Fruit fly (Drosophila melanogaster) whole organism, embryonic: ENCODE results near the gene Prim2.

Experiments
- Abd-B ChIP-seq: fragments of 200-800 bp; sonication (Bioruptor generic); optimal IDR thresholded peaks from 2 replicates; lab custom pipeline; 2018; ENCODE audit warnings: missing biosample characterization, mild to moderate bottlenecking, missing genetic modification characterization, moderate library complexity
- Asciz ChIP-seq: fragments of 200-800 bp; sonication (Bioruptor generic); optimal IDR thresholded peaks from 2 replicates; lab custom pipeline; 2017; ENCODE audit warnings: missing biosample characterization, mild to moderate bottlenecking, missing genetic modification characterization, missing genetic modification reagents
- CG10209 ChIP-seq: fragments of 200-800 bp; sonication (Bioruptor generic); optimal IDR thresholded peaks from 3 replicates; lab custom pipeline; 2017; ENCODE audit warnings: missing biosample characterization, mild to moderate bottlenecking, missing genetic modification characterization, missing genetic modification reagents
- CG10274 ChIP-seq: fragments of 200-800 bp; sonication (Bioruptor generic); optimal IDR thresholded peaks from 3 replicates; lab custom pipeline; 2017; ENCODE audit warnings: missing biosample characterization, mild to moderate bottlenecking, missing genetic modification characterization
- CG12104 ChIP-seq: fragments of 200-800 bp; sonication (Bioruptor generic); optimal IDR thresholded peaks from 3 replicates; lab custom pipeline; 2016; ENCODE audit warnings: missing biosample characterization, missing genetic modification characterization
- CG13775 ChIP-seq: fragments of 200-800 bp; sonication (Bioruptor generic); optimal IDR thresholded peaks from 3 replicates; lab custom pipeline; 2017; ENCODE audit warnings: missing biosample characterization, mild to moderate bottlenecking, missing genetic modification characterization
- CG13894 ChIP-seq: fragments of 200-800 bp; sonication (Bioruptor generic); optimal IDR thresholded peaks from 3 replicates; lab custom pipeline; 2018; ENCODE audit warnings: missing biosample characterization, mild to moderate bottlenecking, missing genetic modification characterization, moderate library complexity
- CG14965 ChIP-seq: fragments of 200-800 bp; sonication (Bioruptor generic); optimal IDR thresholded peaks from 2 replicates; lab custom pipeline; 2016; ENCODE audit warnings: missing biosample characterization, missing genetic modification characterization, borderline replicate concordance
- CG18619 ChIP-seq: fragments of 200-800 bp; sonication (Bioruptor generic); optimal IDR thresholded peaks from 3 replicates; lab custom pipeline; 2017; ENCODE audit warnings: missing biosample characterization, mild to moderate bottlenecking, missing genetic modification characterization
- CG43689 ChIP-seq: fragments of 200-800 bp; sonication (Bioruptor generic); IDR thresholded peaks from 2 replicates; pipeline ENCODE4 v1.3.6; 2022; ENCODE audit warnings: missing biosample characterization, missing genetic modification characterization
- CG6765 ChIP-seq: fragments of 200-800 bp; sonication (Bioruptor generic); optimal IDR thresholded peaks from 3 replicates; lab custom pipeline; 2017; ENCODE audit warnings: missing biosample characterization, mild to moderate bottlenecking, missing genetic modification characterization
- CG7271 ChIP-seq: fragments of 200-800 bp; sonication (Bioruptor generic); optimal IDR thresholded peaks from 2 replicates; lab custom pipeline; 2018; ENCODE audit warnings: missing biosample characterization, mild to moderate bottlenecking, missing genetic modification characterization, moderate library complexity
- CG7372 ChIP-seq: fragments of 200-800 bp; sonication (Bioruptor generic); IDR thresholded peaks from 2 replicates; pipeline ENCODE4 v1.3.6; 2022; ENCODE audit warnings: missing biosample characterization, missing genetic modification characterization
- CG8359 ChIP-seq: fragments of 200-800 bp; sonication (Bioruptor generic); optimal IDR thresholded peaks from 2 replicates; lab custom pipeline; 2017; ENCODE audit warnings: missing biosample characterization, mild to moderate bottlenecking, missing genetic modification characterization, borderline replicate concordance
- CoRest ChIP-seq: fragments of 200-800 bp; sonication (Bioruptor generic); optimal IDR thresholded peaks from 3 replicates; lab custom pipeline; 2018; ENCODE audit warnings: missing biosample characterization, mild to moderate bottlenecking, missing genetic modification characterization, moderate library complexity
- CrebB ChIP-seq: fragments of 200-800 bp; sonication (Bioruptor generic); optimal IDR thresholded peaks from 3 replicates; lab custom pipeline; 2018; ENCODE audit warnings: missing biosample characterization, mild to moderate bottlenecking, missing genetic modification characterization
- Dbx ChIP-seq: fragments of 200-800 bp; sonication (Bioruptor generic); IDR thresholded peaks from 3 replicates; pipeline ENCODE4 v1.3.6; 2022; ENCODE audit warnings: missing biosample characterization, missing genetic modification characterization
- E2f2 ChIP-seq: fragments of 200-800 bp; sonication (Bioruptor generic); IDR thresholded peaks from 2 replicates; pipeline ENCODE4 v1.3.6; 2022; ENCODE audit warnings: missing biosample characterization, missing genetic modification characterization
- Elba2 ChIP-seq: fragments of 200-800 bp; sonication (Bioruptor generic); optimal IDR thresholded peaks from 3 replicates; lab custom pipeline; 2016; ENCODE audit warnings: missing biosample characterization, missing genetic modification characterization
- Fer1 ChIP-seq: fragments of 200-800 bp; sonication (Bioruptor generic); optimal IDR thresholded peaks from 2 replicates; lab custom pipeline; 2017; ENCODE audit warnings: missing biosample characterization, mild to moderate bottlenecking, missing genetic modification characterization
- Hey ChIP-seq: fragments of 200-800 bp; sonication (Bioruptor generic); optimal IDR thresholded peaks from 3 replicates; lab custom pipeline; 2018; ENCODE audit warnings: missing biosample characterization, mild to moderate bottlenecking, missing genetic modification characterization
- Hmr ChIP-seq: fragments of 200-800 bp; sonication (Bioruptor generic); optimal IDR thresholded peaks from 3 replicates; lab custom pipeline; 2017; ENCODE audit warnings: mild to moderate bottlenecking, missing biosample characterization, missing genetic modification reagents, missing genetic modification characterization
- Lim3 ChIP-seq: fragments of 200-800 bp; sonication (Bioruptor generic); IDR thresholded peaks from 2 replicates; pipeline ENCODE4 v1.3.6; 2022; ENCODE audit warnings: missing biosample characterization, missing genetic modification characterization
- MBD-R2 ChIP-seq: fragments of 200-800 bp; sonication (Bioruptor generic); IDR thresholded peaks from 2 replicates; pipeline ENCODE4 v1.3.6; 2022; ENCODE audit warnings: missing biosample characterization, missing genetic modification characterization
- Med ChIP-seq: fragments of 200-800 bp; sonication (Bioruptor generic); peaks from one replicate; lab custom pipeline; 2016; ENCODE audit warnings: missing biosample characterization, missing genetic modification characterization, mild to moderate bottlenecking, inconsistent platforms, moderate library complexity
- Tbp ChIP-seq: fragments of >200 bp; optimal IDR thresholded peaks from 2 replicates; lab custom pipeline; 2018; ENCODE audit warnings: missing biosample characterization, missing genetic modification characterization
- abd-A ChIP-seq: fragments of 200-800 bp; sonication (Bioruptor generic); optimal IDR thresholded peaks from 3 replicates; lab custom pipeline; 2019; ENCODE audit warnings: missing biosample characterization, mild to moderate bottlenecking, missing genetic modification characterization, moderate library complexity
- ara ChIP-seq: fragments of 200-800 bp; sonication (Bioruptor generic); IDR thresholded peaks from 2 replicates; pipeline ENCODE4 v1.3.6; 2022; ENCODE audit warnings: missing biosample characterization, missing genetic modification characterization
- bowl ChIP-seq: fragments of 200-800 bp; sonication (Bioruptor generic); IDR thresholded peaks from 2 replicates; pipeline ENCODE4 v1.3.6; 2022; ENCODE audit warnings: missing biosample characterization, missing genetic modification characterization
- btn ChIP-seq: fragments of 200-800 bp; sonication (Bioruptor generic); optimal IDR thresholded peaks from 2 replicates; lab custom pipeline; 2016; ENCODE audit warnings: missing biosample characterization, missing genetic modification characterization
- cad ChIP-seq: fragments of >200 bp; optimal IDR thresholded peaks from 2 replicates; lab custom pipeline; 2017; ENCODE audit warnings: missing biosample characterization, missing genetic modification characterization
- croc ChIP-seq: fragments of 200-800 bp; sonication (Bioruptor generic); conservative IDR thresholded peaks from 3 replicates; pipeline ENCODE4 v1.3.6; 2022; ENCODE audit warnings: missing biosample characterization, missing genetic modification characterization
- fru ChIP-seq: fragments of >200 bp; optimal IDR thresholded peaks from 2 replicates; lab custom pipeline; 2017
- gcm ChIP-seq: fragments of 200-800 bp; sonication (Bioruptor generic); optimal IDR thresholded peaks from 2 replicates; lab custom pipeline; 2019; ENCODE audit warnings: missing biosample characterization, mild to moderate bottlenecking, missing genetic modification characterization, moderate library complexity
- hth ChIP-seq: fragments of >200 bp; optimal IDR thresholded peaks from 2 replicates; lab custom pipeline; 2017; ENCODE audit warnings: inconsistent platforms
- inv ChIP-seq: fragments of 200-800 bp; sonication (Bioruptor generic); IDR thresholded peaks from 2 replicates; pipeline ENCODE4 v1.3.6; 2022; ENCODE audit warnings: missing biosample characterization, missing genetic modification characterization; ENCODE audit not compliant: partially characterized antibody
- kni ChIP-seq: fragments of 200-800 bp; sonication (Bioruptor generic); optimal IDR thresholded peaks from 3 replicates; lab custom pipeline; 2017; ENCODE audit warnings: mild to moderate bottlenecking, missing biosample characterization, missing genetic modification reagents, missing genetic modification characterization
- nmo ChIP-seq: fragments of 200-800 bp; sonication (Bioruptor generic); optimal IDR thresholded peaks from 2 replicates; lab custom pipeline; 2018; ENCODE audit warnings: missing biosample characterization, mild to moderate bottlenecking, missing genetic modification characterization, moderate library complexity
- nom ChIP-seq: fragments of 200-800 bp; sonication (Bioruptor generic); optimal IDR thresholded peaks from 2 replicates; lab custom pipeline; 2017; ENCODE audit warnings: missing biosample characterization, missing genetic modification characterization, mild to moderate bottlenecking, moderate library complexity, missing genetic modification reagents
- pita ChIP-seq: fragments of 200-800 bp; sonication (Bioruptor generic); optimal IDR thresholded peaks from 2 replicates; lab custom pipeline; 2017; ENCODE audit warnings: missing biosample characterization, mild to moderate bottlenecking, missing genetic modification characterization
- prd ChIP-seq, 3 experiments: fragments of >200 bp in 2 of 3; fragments of 200-800 bp in 1 of 3; sonication (Bioruptor generic) in 1 of 3; optimal IDR thresholded peaks in 2 of 3; IDR thresholded peaks in 1 of 3; 2 replicates in 2 of 3; 3 replicates in 1 of 3; pipeline versions ENCODE4 v1.3.6 to Lab custom; 2017 to 2022; ENCODE audit warnings: missing biosample characterization in 1 of 3, missing genetic modification characterization in 1 of 3
- repo ChIP-seq: fragments of 200-800 bp; sonication (Bioruptor generic); optimal IDR thresholded peaks from 2 replicates; lab custom pipeline; 2016; ENCODE audit warnings: missing biosample characterization, missing genetic modification characterization
- rib ChIP-seq: fragments of 200-800 bp; sonication (Bioruptor generic); IDR thresholded peaks from 2 replicates; pipeline ENCODE4 v1.3.6; 2022; ENCODE audit warnings: missing biosample characterization, missing genetic modification characterization
- salm ChIP-seq: fragments of 200-800 bp; sonication (Bioruptor generic); optimal IDR thresholded peaks from 2 replicates; lab custom pipeline; 2018; ENCODE audit warnings: missing biosample characterization, mild to moderate bottlenecking, missing genetic modification characterization
- sna ChIP-seq: fragments of 200-800 bp; sonication (Bioruptor generic); IDR thresholded peaks from 2 replicates; pipeline ENCODE4 v1.3.6; 2022; ENCODE audit warnings: missing biosample characterization, missing genetic modification characterization; ENCODE audit not compliant: partially characterized antibody
- tap ChIP-seq: fragments of 200-800 bp; optimal IDR thresholded peaks from 3 replicates; lab custom pipeline; 2019; ENCODE audit warnings: missing biosample characterization, mild to moderate bottlenecking, missing genetic modification characterization, moderate library complexity
- tna ChIP-seq: fragments of 200-800 bp; sonication (Bioruptor generic); IDR thresholded peaks from 2 replicates; pipeline ENCODE4 v1.3.6; 2022; ENCODE audit warnings: missing biosample characterization, missing genetic modification characterization; ENCODE audit not compliant: partially characterized antibody
- vnd ChIP-seq: fragments of 200-800 bp; sonication (Bioruptor generic); IDR thresholded peaks from 3 replicates; pipeline ENCODE4 v1.3.6; 2022; ENCODE audit warnings: missing biosample characterization, missing genetic modification characterization; ENCODE audit not compliant: partially characterized antibody
- wdn ChIP-seq: fragments of 200-800 bp; sonication (Bioruptor generic); IDR thresholded peaks from 2 replicates; pipeline ENCODE4 v1.3.6; 2022; ENCODE audit warnings: missing biosample characterization, missing genetic modification characterization

The Prim2 gene

dm6 chr3L:20399550-20400109 lies 38.2 kb upstream of the Prim2 start (continued):
- no peak for TF ChIP-seq prd (optimal IDR thresholded peaks at IDR 0.05; lab: Kevin White, UChicago)
- TF ChIP-seq prd (GFP tag; IDR thresholded peaks at IDR 0.05; lab: Robert Waterston, UW): peak; percentile 88
- peak; percentile 79 for TF ChIP-seq CG13894
- TF ChIP-seq tna (GFP tag; lab: Robert Waterston, UW): no peak
- TF ChIP-seq CG43689 (GFP tag; lab: Robert Waterston, UW): peak; percentile 43; the same call in 1 of the 2 replicates
- TF ChIP-seq vnd: no peak
- TF ChIP-seq fru: no peak
- peak; percentile 77 for TF ChIP-seq CrebB (tag; lab: Kevin White, UChicago)
- TF ChIP-seq Abd-B (GFP tag; lab: Kevin White, UChicago): peak; percentile 84
- no peak for TF ChIP-seq Tbp (GFP tag; lab: Kevin White, UChicago)
- peak; percentile 49 for TF ChIP-seq CG10274 (GFP tag; lab: Kevin White, UChicago)
- TF ChIP-seq gcm (GFP tag; lab: Kevin White, UChicago): peak; percentile 89
- peak; percentile 92 for TF ChIP-seq tap (tag; lab: Kevin White, UChicago)
- TF ChIP-seq Fer1 (GFP tag; lab: Kevin White, UChicago): peak; percentile 88
- TF ChIP-seq rib: peak; percentile 84
- TF ChIP-seq Lim3: peak; percentile 52; the same call in 1 of the 2 replicates
- TF ChIP-seq salm: peak; percentile 73
- peak; percentile 78 for TF ChIP-seq nom (GFP tag; lab: Kevin White, UChicago)
- TF ChIP-seq CG8359 (GFP tag; lab: Kevin White, UChicago): peak; percentile 72
- TF ChIP-seq bowl (GFP tag; lab: Robert Waterston, UW): peak; percentile 68
- TF ChIP-seq CG7271 (tag; lab: Kevin White, UChicago): no peak
- TF ChIP-seq CG14965 (GFP tag; lab: Kevin White, UChicago): peak; percentile 45
- peak; percentile 27 for TF ChIP-seq Elba2
- TF ChIP-seq repo (GFP tag; lab: Kevin White, UChicago): peak; percentile 7
- peak; percentile 87 for TF ChIP-seq CG10209
- TF ChIP-seq CG6765 (GFP tag; lab: Kevin White, UChicago): peak; percentile 85
- TF ChIP-seq wdn (GFP tag; lab: Robert Waterston, UW): peak; percentile 83
- TF ChIP-seq abd-A (tag; lab: Kevin White, UChicago): peak; percentile 54
- TF ChIP-seq E2f2 (GFP tag; lab: Robert Waterston, UW): peak; percentile 64; the same call in 1 of the 2 replicates
- peak; percentile 45 for TF ChIP-seq btn (GFP tag; lab: Kevin White, UChicago)
- TF ChIP-seq croc (GFP tag; lab: Robert Waterston, UW): peak; percentile 72
- TF ChIP-seq Asciz (GFP tag; lab: Kevin White, UChicago): peak; percentile 88
- TF ChIP-seq hth (lab: Kevin White, UChicago): no peak
- peak; percentile 60; the same call in 1 of the 2 replicates for TF ChIP-seq MBD-R2 (GFP tag; lab: Robert Waterston, UW)
- peak; percentile 89 for TF ChIP-seq CG18619 (GFP tag; lab: Kevin White, UChicago)
- TF ChIP-seq cad (GFP tag; lab: Kevin White, UChicago): no peak
- peak; percentile 87 for TF ChIP-seq CG13775 (GFP tag; lab: Kevin White, UChicago)
- peak; percentile 90 for TF ChIP-seq Dbx
- TF ChIP-seq CoRest: peak; percentile 94
- TF ChIP-seq nmo (GFP tag; lab: Kevin White, UChicago): peak; percentile 92
- peak; percentile 37 for TF ChIP-seq kni (GFP tag; lab: Kevin White, UChicago)
- peak; percentile 89 for TF ChIP-seq Hmr
- peak; percentile 75 for TF ChIP-seq CG7372
- no peak for TF ChIP-seq pita (GFP tag; lab: Kevin White, UChicago)
- TF ChIP-seq Hey (tag; lab: Kevin White, UChicago): no peak
- TF ChIP-seq inv (GFP tag; lab: Robert Waterston, UW): no peak
- no peak for TF ChIP-seq sna (GFP tag; lab: Robert Waterston, UW)
- TF ChIP-seq CG12104 (GFP tag; lab: Kevin White, UChicago): peak; percentile 83
- TF ChIP-seq ara: peak; percentile 71
- TF ChIP-seq Med (GFP tag; lab: Kevin White, UChicago): peak; percentile 96
